Fruit fly (Drosophila melanogaster): Measurements from ENCODE around the gene DCP2.

- TF ChIP-seq CG12768 (GFP tag; optimal IDR thresholded peaks at IDR 0.05) (no peak), Crg-1 (GFP tag; optimal IDR thresholded peaks at IDR 0.05) (no peak), CG7045 (GFP tag; optimal IDR thresholded peaks at IDR 0.05) (no peak), bab1 (GFP tag; optimal IDR thresholded peaks at IDR 0.05) (no peak), cnc (optimal IDR thresholded peaks at IDR 0.05) (no peak), CG1620 (GFP tag; optimal IDR thresholded peaks at IDR 0.05) (no peak), cic (GFP tag; optimal IDR thresholded peaks at IDR 0.05) (no peak), CG7101 (tag; optimal IDR thresholded peaks at IDR 0.05) (no peak), tj (GFP tag; optimal IDR thresholded peaks at IDR 0.05) (no peak), Mnt (GFP tag; optimal IDR thresholded peaks at IDR 0.05) (no peak), ovo (GFP tag; optimal IDR thresholded peaks at IDR 0.05) (no peak), pad (GFP tag; optimal IDR thresholded peaks at IDR 0.05) (no peak), Hr96 (GFP tag; optimal IDR thresholded peaks at IDR 0.05) (no peak)
Observed at dm6 chr3L:15809768-15810167, 16.5 kb downstream of the DCP2 start.
